Worm (Caenorhabditis elegans): ENCODE results near the gene F56B6.6.

- no peak for TF ChIP-seq ztf-11 (tag; optimal IDR thresholded peaks at IDR 0.05)
- TF ChIP-seq lin-13 (GFP tag; optimal IDR thresholded peaks at IDR 0.05), result no peak
- no peak for TF ChIP-seq ama-1 (optimal IDR thresholded peaks at IDR 0.05)
Measured at ce11 chrX:3507214-3507613, 25.6 kb downstream of the F56B6.6 start.

Data from whole organism, L2 larva.